Worm (Caenorhabditis elegans): ENCODE data around the gene F49C5.16.
A peak's percentile ranks its signal among the peaks of the same experiment; 100 is the strongest.
"Not testable (repeated sequence)": the region's sequence is repeated elsewhere in the genome, so short reads cannot be mapped to it uniquely, and the experiment has no call there.

Gene F49C5.16

ce11 chrII:12530958-12531357, 16.7 kb upstream of the F49C5.16 start, which contains the start of gene srx-120:
srx-120 (plus strand) TSS chrII:12531258.
- no peak for TF ChIP-seq nfya-1 (tag; optimal IDR thresholded peaks at IDR 0.05; ENCODE audit: insufficient read depth)
- TF ChIP-seq jun-1 (tag; optimal IDR thresholded peaks at IDR 0.05): no peak
- TF ChIP-seq hmg-11 (tag; optimal IDR thresholded peaks at IDR 0.05): no peak
- TF ChIP-seq nhr-11 (tag; optimal IDR thresholded peaks at IDR 0.05): no peak
- TF ChIP-seq fos-1 (tag; optimal IDR thresholded peaks at IDR 0.05): no peak
- no peak for TF ChIP-seq snpc-4 (tag; optimal IDR thresholded peaks at IDR 0.05)
- TF ChIP-seq nhr-25 (tag; optimal IDR thresholded peaks at IDR 0.05): no peak
- TF ChIP-seq ztf-4 (tag; optimal IDR thresholded peaks at IDR 0.05): no peak
- TF ChIP-seq unc-39 (tag; optimal IDR thresholded peaks at IDR 0.05): no peak
- no peak for TF ChIP-seq nhr-43 (tag; optimal IDR thresholded peaks at IDR 0.05; ENCODE audit: poor library complexity, severe bottlenecking)
- TF ChIP-seq egl-27 (tag; optimal IDR thresholded peaks at IDR 0.05): no peak
- no peak for TF ChIP-seq nhr-77 (tag; optimal IDR thresholded peaks at IDR 0.05)
- no peak for TF ChIP-seq pha-4 (tag; optimal IDR thresholded peaks at IDR 0.05)

ce11 chrII:12535297-12535803, 12.3 kb upstream of the F49C5.16 start, which contains the start of gene nimk-1:
nimk-1 (plus strand) TSS chrII:12535753.
- TF ChIP-seq pqm-1 (tag; optimal IDR thresholded peaks at IDR 0.05) (no peak), zag-1 (tag; optimal IDR thresholded peaks at IDR 0.05) (no peak), ztf-11 (tag; optimal IDR thresholded peaks at IDR 0.05) (no peak), nhr-67 (tag; optimal IDR thresholded peaks at IDR 0.05) (no peak), lsy-12 (tag; optimal IDR thresholded peaks at IDR 0.05) (no peak), nhr-76 (tag; optimal IDR thresholded peaks at IDR 0.05) (no peak), egl-27 (tag; optimal IDR thresholded peaks at IDR 0.05) (no peak), ceh-16 (tag; optimal IDR thresholded peaks at IDR 0.05) (no peak), skn-1 (tag; optimal IDR thresholded peaks at IDR 0.05) (no peak), unc-62 (GFP tag; optimal IDR thresholded peaks at IDR 0.05) (no peak), ZK546.5 (tag; optimal IDR thresholded peaks at IDR 0.05) (no peak), nhr-237 (tag; optimal IDR thresholded peaks at IDR 0.05) (no peak), nhr-23 (tag; optimal IDR thresholded peaks at IDR 0.05) (no peak), nhr-25 (tag; optimal IDR thresholded peaks at IDR 0.05) (no peak), ceh-28 (tag; optimal IDR thresholded peaks at IDR 0.05) (no peak), eor-1 (tag; optimal IDR thresholded peaks at IDR 0.05) (no peak), nhr-12 (tag; optimal IDR thresholded peaks at IDR 0.05) (no peak), mml-1 (tag; optimal IDR thresholded peaks at IDR 0.05) (no peak)

ce11 chrII:12536203-12536602, 11.4 kb upstream of the F49C5.16 start, which contains the start of gene F49C5.3:
F49C5.3 (plus strand) TSS chrII:12536503.
- TF ChIP-seq unc-39 (tag; optimal IDR thresholded peaks at IDR 0.05); egl-27 (tag; optimal IDR thresholded peaks at IDR 0.05); unc-62 (GFP tag; optimal IDR thresholded peaks at IDR 0.05): not testable (repeated sequence)

ce11 chrII:12539395-12539794, 8.3 kb upstream of the F49C5.16 start:
- TF ChIP-seq aly-2 (tag; optimal IDR thresholded peaks at IDR 0.05) (no peak), unc-62 (GFP tag; optimal IDR thresholded peaks at IDR 0.05) (no peak), ceh-28 (tag; optimal IDR thresholded peaks at IDR 0.05) (no peak), egl-5 (tag; optimal IDR thresholded peaks at IDR 0.05) (no peak), ceh-82 (tag; optimal IDR thresholded peaks at IDR 0.05) (no peak), lin-39 (tag; optimal IDR thresholded peaks at IDR 0.05) (no peak)

- TF ChIP-seq lsy-12 (tag; optimal IDR thresholded peaks at IDR 0.05): peak; percentile 38
- TF ChIP-seq elt-2 (tag; optimal IDR thresholded peaks at IDR 0.05): peak; percentile 46
- TF ChIP-seq nhr-43 (tag; optimal IDR thresholded peaks at IDR 0.05; ENCODE audit: poor library complexity, severe bottlenecking): peak; percentile 24
- peak; percentile 23 for TF ChIP-seq nfya-1 (tag; optimal IDR thresholded peaks at IDR 0.05; ENCODE audit: insufficient read depth)
These were observed 6.0 kb upstream of the F49C5.16 start for ce11 chrII:12541670-12542080.
